Worm (Caenorhabditis elegans) whole organism, L2 larva: ENCODE data around the gene T13G4.4.

Source experiments
- R02D3.7 ChIP-seq: fragments of 150-350 bp; optimal IDR thresholded peaks from 2 replicates; lab custom pipeline; 2014; ENCODE audit warnings: missing biosample characterization, missing genetic modification characterization
- aly-2 ChIP-seq: fragments of 150-350 bp; optimal IDR thresholded peaks from 2 replicates; lab custom pipeline; 2014; ENCODE audit warnings: missing biosample characterization, missing genetic modification characterization
- crh-2 ChIP-seq: sonication (generic microtip); optimal IDR thresholded peaks from 2 replicates; lab custom pipeline; 2017; ENCODE audit warnings: missing biosample characterization, missing genetic modification characterization
- egl-27 ChIP-seq: sonication (generic microtip); optimal IDR thresholded peaks from 3 replicates; lab custom pipeline; 2017; ENCODE audit warnings: missing biosample characterization, missing genetic modification reagents, missing genetic modification characterization
- elt-3 ChIP-seq: sonication (generic microtip); optimal IDR thresholded peaks from 2 replicates; lab custom pipeline; 2017; ENCODE audit warnings: missing biosample characterization, missing genetic modification characterization
- lin-39 ChIP-seq: fragments of 150-350 bp; optimal IDR thresholded peaks from 2 replicates; lab custom pipeline; 2014; ENCODE audit warnings: missing biosample characterization, missing genetic modification reagents, missing genetic modification characterization
- nhr-12 ChIP-seq: fragments of 150-350 bp; optimal IDR thresholded peaks from 2 replicates; lab custom pipeline; 2014; ENCODE audit warnings: missing biosample characterization, missing genetic modification characterization
- nhr-25 ChIP-seq: fragments of 150-350 bp; sonication (generic microtip); optimal IDR thresholded peaks from 3 replicates; lab custom pipeline; 2014; ENCODE audit warnings: missing biosample characterization, missing genetic modification characterization
- skn-1 ChIP-seq: sonication (generic microtip); optimal IDR thresholded peaks from 2 replicates; lab custom pipeline; 2017; ENCODE audit warnings: missing biosample characterization, missing genetic modification characterization
- unc-39 ChIP-seq: fragments of 150-350 bp; optimal IDR thresholded peaks from 2 replicates; lab custom pipeline; 2014; ENCODE audit warnings: missing biosample characterization, missing genetic modification characterization
- unc-55 ChIP-seq: fragments of 150-350 bp; sonication (generic microtip); optimal IDR thresholded peaks from 3 replicates; lab custom pipeline; 2014; ENCODE audit warnings: missing biosample characterization, missing genetic modification reagents, missing genetic modification characterization
- zag-1 ChIP-seq: fragments of 150-350 bp; optimal IDR thresholded peaks from 2 replicates; lab custom pipeline; 2014; ENCODE audit warnings: missing biosample characterization, missing genetic modification characterization
- ztf-4 ChIP-seq: fragments of 150-350 bp; optimal IDR thresholded peaks from 2 replicates; lab custom pipeline; 2014; ENCODE audit warnings: missing biosample characterization, missing genetic modification characterization

ce11 chrX:1207915-1208314 lies 16.4 kb upstream of the T13G4.4 start:
- TF ChIP-seq elt-3 (tag; lab: Kevin White, UChicago): no peak
- TF ChIP-seq lin-39 (tag; lab: Kevin White, UChicago): no peak
- no peak for TF ChIP-seq egl-27 (tag; lab: Kevin White, UChicago)
- no peak for TF ChIP-seq aly-2 (tag; lab: Kevin White, UChicago)
- no peak for TF ChIP-seq unc-55 (GFP tag; lab: Kevin White, UChicago)
- no peak for TF ChIP-seq R02D3.7 (tag; lab: Kevin White, UChicago)
- no peak for TF ChIP-seq zag-1 (tag; lab: Kevin White, UChicago)
- no peak for TF ChIP-seq nhr-25
- no peak for TF ChIP-seq skn-1
- no peak for TF ChIP-seq nhr-12 (tag; lab: Kevin White, UChicago)
- no peak for TF ChIP-seq ztf-4 (tag; lab: Kevin White, UChicago)
- TF ChIP-seq crh-2: no peak
- no peak for TF ChIP-seq unc-39 (tag; lab: Kevin White, UChicago)
